Worm (Caenorhabditis elegans): ENCODE data around the gene aps-2.

aps-2 gene

ce11 chrX:4462390-4462789, 4.3 kb downstream of the aps-2 start, which contains the start of gene atg-16.1 (continued):
- peak; percentile 37 for TF ChIP-seq nhr-77 (tag; optimal IDR thresholded peaks at IDR 0.05)
- TF ChIP-seq lin-13 (GFP tag; optimal IDR thresholded peaks at IDR 0.05): peak; percentile 36
- TF ChIP-seq vab-15 (tag; optimal IDR thresholded peaks at IDR 0.05): no peak
- TF ChIP-seq snpc-4 (tag; optimal IDR thresholded peaks at IDR 0.05): no peak
- peak; percentile 43 to 67 for TF ChIP-seq lin-35 (GFP tag; optimal IDR thresholded peaks at IDR 0.05)
- TF ChIP-seq ceh-90 (tag; optimal IDR thresholded peaks at IDR 0.05): no peak
- TF ChIP-seq efl-1 (optimal IDR thresholded peaks at IDR 0.05): peak; percentile 32 to 45
- TF ChIP-seq efl-1 (GFP tag; optimal IDR thresholded peaks at IDR 0.05 in 1 of 2): peak; percentile 25 to 94
- TF ChIP-seq egl-27 (tag; optimal IDR thresholded peaks at IDR 0.05): no peak
- peak; percentile 81 for TF ChIP-seq xbp-1 (tag; optimal IDR thresholded peaks at IDR 0.05)
- TF ChIP-seq sox-4 (tag; optimal IDR thresholded peaks at IDR 0.05): peak; percentile 7
- peak in 2 of 3 experiments; percentile 21 to 52 for TF ChIP-seq ceh-82 (tag; optimal IDR thresholded peaks at IDR 0.05)
- peak; percentile 2 for TF ChIP-seq jun-1 (tag; optimal IDR thresholded peaks at IDR 0.05)

- TF ChIP-seq isw-1 (GFP tag; IDR thresholded peaks at IDR 0.05): no peak
- peak; percentile 59 for TF ChIP-seq fkh-4 (tag; optimal IDR thresholded peaks at IDR 0.05; ENCODE audit: borderline replicate concordance)
- TF ChIP-seq dsc-1 (tag; optimal IDR thresholded peaks at IDR 0.05): peak; percentile 86
Measured at ce11 chrX:4464367-4464766, 6.3 kb downstream of the aps-2 start.

DNA sequence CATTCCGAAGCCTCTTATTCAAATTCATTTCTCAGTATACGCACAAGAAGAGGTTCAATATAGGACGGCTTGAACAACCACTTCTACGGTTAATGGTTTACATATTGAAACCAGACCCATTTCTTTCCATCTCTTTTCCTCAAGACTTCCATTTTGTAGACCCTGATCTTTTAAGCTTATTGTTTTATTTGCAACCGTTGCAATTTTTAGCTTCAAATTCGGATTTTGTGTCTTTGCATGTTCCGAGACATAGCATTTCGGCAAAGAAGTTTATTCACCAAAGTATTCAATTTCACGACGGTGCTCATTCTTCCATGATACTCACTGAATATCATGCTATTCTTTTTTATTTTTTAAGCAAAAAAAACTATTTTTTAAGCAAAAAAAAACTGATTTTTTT, 8.1 kb downstream of the aps-2 start, which contains the start of gene nmur-3:
TSS of gene nmur-3 (plus strand) at position 301 of the 400 bp plus-strand sequence.
- TF ChIP-seq ceh-90 (tag; optimal IDR thresholded peaks at IDR 0.05): no peak
- no peak for TF ChIP-seq mep-1 (tag; optimal IDR thresholded peaks at IDR 0.05)

DNA sequence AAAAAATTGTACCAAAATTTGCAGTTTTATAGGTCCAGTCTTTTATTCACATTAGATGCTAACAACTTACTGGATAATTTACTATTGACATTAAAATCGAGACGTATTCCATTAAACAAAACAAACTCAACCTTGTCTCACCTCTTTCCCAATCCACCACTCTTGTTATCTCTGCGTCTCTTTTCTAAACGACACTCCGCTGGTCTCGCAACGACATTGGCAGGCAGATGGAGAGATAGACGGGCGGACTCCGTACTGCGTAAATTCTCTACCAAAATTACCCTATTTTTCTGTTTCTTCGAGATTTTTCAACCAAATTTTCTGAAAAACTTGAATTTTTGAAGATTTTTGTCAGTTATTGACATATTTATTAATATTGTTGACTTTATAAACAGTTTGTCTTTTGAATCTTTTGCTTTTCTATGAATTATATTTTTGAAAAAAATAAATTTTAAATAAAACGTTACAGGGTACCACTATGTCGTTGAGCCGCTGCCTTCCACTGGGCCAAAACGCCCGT, 11.3 kb downstream of the aps-2 start, which contains the start of gene asb-2:
TSS of gene asb-2 (plus strand) at position 470 of the 520 bp plus-strand sequence.
- peak; percentile 93 for TF ChIP-seq lin-14 (GFP tag; optimal IDR thresholded peaks at IDR 0.05)
- TF ChIP-seq swsn-7 (tag; optimal IDR thresholded peaks at IDR 0.05): peak; percentile 89
- peak; percentile 59 for TF ChIP-seq irx-1 (tag; optimal IDR thresholded peaks at IDR 0.05)
- peak; percentile 87 for TF ChIP-seq lin-15B (tag; optimal IDR thresholded peaks at IDR 0.05)
- peak; percentile 90 for TF ChIP-seq lin-13 (GFP tag; optimal IDR thresholded peaks at IDR 0.05)
- TF ChIP-seq C04F5.9 (tag; optimal IDR thresholded peaks at IDR 0.05): peak; percentile 64
- peak; percentile 69 to 79 (median 78) for TF ChIP-seq dpl-1 (GFP tag; optimal IDR thresholded peaks at IDR 0.05)
- TF ChIP-seq nhr-12 (tag; optimal IDR thresholded peaks at IDR 0.05): no peak
- TF ChIP-seq lir-3 (tag; optimal IDR thresholded peaks at IDR 0.05; ENCODE audit: poor library complexity): peak; percentile 64
- TF ChIP-seq zag-1 (tag; optimal IDR thresholded peaks at IDR 0.05): no peak
- peak; percentile 55 for TF ChIP-seq isw-1 (GFP tag; IDR thresholded peaks at IDR 0.05)
- peak; percentile 45 for TF ChIP-seq hpl-2 (GFP tag; optimal IDR thresholded peaks at IDR 0.05)
- peak; percentile 79 to 92 for TF ChIP-seq lin-35 (GFP tag; optimal IDR thresholded peaks at IDR 0.05)
- TF ChIP-seq jun-1 (tag; optimal IDR thresholded peaks at IDR 0.05): peak; percentile 79
- no peak for TF ChIP-seq sox-4 (tag; optimal IDR thresholded peaks at IDR 0.05)
- peak; percentile 92 for TF ChIP-seq nhr-20 (tag; optimal IDR thresholded peaks at IDR 0.05)
- TF ChIP-seq ceh-63 (GFP tag; optimal IDR thresholded peaks at IDR 0.05): no peak
- peak; percentile 2 for TF ChIP-seq ceh-90 (tag; optimal IDR thresholded peaks at IDR 0.05)
- peak; percentile 97 for TF ChIP-seq xbp-1 (tag; optimal IDR thresholded peaks at IDR 0.05)
- no peak for TF ChIP-seq unc-98 (GFP tag; IDR thresholded peaks at IDR 0.05)
- no peak for TF ChIP-seq ztf-11 (tag; optimal IDR thresholded peaks at IDR 0.05)
- peak; percentile 88 for TF ChIP-seq unc-130 (tag; optimal IDR thresholded peaks at IDR 0.05)
- TF ChIP-seq F16B12.6 (tag; optimal IDR thresholded peaks at IDR 0.05): peak; percentile 56
- TF ChIP-seq pag-3 (tag; optimal IDR thresholded peaks at IDR 0.05; ENCODE audit: borderline replicate concordance, insufficient read depth): no peak
- TF ChIP-seq nhr-71 (tag; optimal IDR thresholded peaks at IDR 0.05): peak; percentile 93
- peak; percentile 74 to 93 (median 79) for TF ChIP-seq ceh-82 (tag; optimal IDR thresholded peaks at IDR 0.05)
- peak; percentile 95 for TF ChIP-seq mep-1 (tag; optimal IDR thresholded peaks at IDR 0.05)
- TF ChIP-seq sptf-1 (tag; optimal IDR thresholded peaks at IDR 0.05): no peak
- TF ChIP-seq Y116A8C.19 (tag; optimal IDR thresholded peaks at IDR 0.05; ENCODE audit: borderline replicate concordance): no peak
- no peak for TF ChIP-seq C34B4.2 (tag; optimal IDR thresholded peaks at IDR 0.05)
- peak; percentile 89 for TF ChIP-seq C16A3.4 (tag; optimal IDR thresholded peaks at IDR 0.05)
- peak; percentile 94 for TF ChIP-seq skn-1 (tag; optimal IDR thresholded peaks at IDR 0.05)
- TF ChIP-seq nhr-47 (tag; optimal IDR thresholded peaks at IDR 0.05): peak; percentile 90
- TF ChIP-seq nhr-76 (tag; optimal IDR thresholded peaks at IDR 0.05): no peak
- TF ChIP-seq sup-37 (GFP tag; optimal IDR thresholded peaks at IDR 0.05): no peak
- TF ChIP-seq egl-27 (tag; optimal IDR thresholded peaks at IDR 0.05): no peak
- TF ChIP-seq fkh-10 (GFP tag; optimal IDR thresholded peaks at IDR 0.05): no peak
- TF ChIP-seq mef-2 (tag; optimal IDR thresholded peaks at IDR 0.05): peak; percentile 50

Data from whole organism, L1 larva.